Worm (Caenorhabditis elegans) whole organism, L1 larva: ENCODE measurements around the gene F10E7.9.
A peak's percentile ranks its signal among the peaks of the same experiment; 100 is the strongest.

Source experiments
- ces-1 ChIP-seq: fragments of 150-350 bp; optimal IDR thresholded peaks from 2 replicates; lab custom pipeline; 2014; ENCODE audit warnings: missing biosample characterization, missing genetic modification reagents, missing genetic modification characterization
- elt-3 ChIP-seq, 6 experiments: fragments of 150-350 bp in 1 of 6; sonication (generic microtip); optimal IDR thresholded peaks; 2 replicates each; lab custom pipeline; 2017 to 2018; ENCODE audit warnings: missing biosample characterization in 6 of 6, missing genetic modification characterization in 6 of 6, inconsistent platforms in 1 of 6
- nhr-11 ChIP-seq: fragments of 150-350 bp; optimal IDR thresholded peaks from 2 replicates; lab custom pipeline; 2014; ENCODE audit warnings: missing biosample characterization, missing genetic modification characterization
- nhr-12 ChIP-seq: sonication (generic microtip); optimal IDR thresholded peaks from 2 replicates; lab custom pipeline; 2017; ENCODE audit warnings: missing biosample characterization, missing genetic modification characterization
- nhr-76 ChIP-seq: sonication (generic microtip); optimal IDR thresholded peaks from 2 replicates; lab custom pipeline; 2017; ENCODE audit warnings: missing biosample characterization, missing genetic modification characterization
- nhr-90 ChIP-seq: sonication (generic microtip); optimal IDR thresholded peaks from 2 replicates; lab custom pipeline; 2016; ENCODE audit warnings: mild to moderate bottlenecking, missing genetic modification characterization, missing compliant biosample characterization; ENCODE audit not compliant: poor library complexity
- rnt-1 ChIP-seq: sonication (generic microtip); optimal IDR thresholded peaks from 2 replicates; lab custom pipeline; 2016; ENCODE audit warnings: mild to moderate bottlenecking, missing genetic modification characterization, moderate library complexity, missing compliant biosample characterization
- snpc-4 ChIP-seq: fragments of 150-350 bp; optimal IDR thresholded peaks from 2 replicates; lab custom pipeline; 2014; ENCODE audit warnings: missing biosample characterization, missing genetic modification characterization
- zag-1 ChIP-seq: fragments of 150-350 bp; optimal IDR thresholded peaks from 2 replicates; lab custom pipeline; 2014; ENCODE audit warnings: missing biosample characterization, missing genetic modification characterization

ce11 chrII:7111657-7112049 lies 1.8 kb upstream of the F10E7.9 start, which contains the start of gene F10E7.5:
- TF ChIP-seq nhr-76 (tag; lab: Kevin White, UChicago), result no peak
- peak; percentile 53 for TF ChIP-seq rnt-1 (tag; lab: Kevin White, UChicago)
- no peak for TF ChIP-seq zag-1 (tag; lab: Kevin White, UChicago)
- peak; percentile 33 for TF ChIP-seq nhr-90 (tag; lab: Kevin White, UChicago)
- no peak for TF ChIP-seq elt-3 (tag; optimal IDR thresholded peaks at IDR 0.05; lab: Kevin White, UChicago)
- TF ChIP-seq ces-1 (GFP tag; lab: Kevin White, UChicago), result no peak
- no peak for TF ChIP-seq nhr-11
- TF ChIP-seq snpc-4 (tag; lab: Kevin White, UChicago), result peak; percentile 23
- no peak for TF ChIP-seq nhr-12 (tag; lab: Kevin White, UChicago)
